Fruit fly (Drosophila melanogaster) ovary, adult (tissue): ENCODE results near the gene CG11885.

ENCODE experiments used
- CG17801 ChIP-seq: fragments of 200-800 bp; optimal IDR thresholded peaks from 2 replicates; lab custom pipeline; 2019; ENCODE audit warnings: missing biosample characterization, mild to moderate bottlenecking, missing genetic modification characterization, moderate library complexity; ENCODE audit not compliant: partially characterized antibody

CG11885 gene

dm6 chr2L:435311-435806, 14.1 kb upstream of the CG11885 start:
- peak; percentile 81 for TF ChIP-seq CG17801

dm6 chr2L:434439-434838, 13.2 kb upstream of the CG11885 start:
- TF ChIP-seq CG17801, result no peak

- peak; percentile 4 for TF ChIP-seq CG17801
Observed at dm6 chr2L:432119-432518, 10.9 kb upstream of the CG11885 start.

dm6 chr2L:431629-431984, 10.4 kb upstream of the CG11885 start:
- no peak for TF ChIP-seq CG17801

dm6 chr2L:430820-431628, 9.8 kb upstream of the CG11885 start, which contains the start of gene ex:
Gene ex (plus strand): TSS chr2L:431227.
- peak; percentile 81 for TF ChIP-seq CG17801

dm6 chr2L:429680-430484, 8.6 kb upstream of the CG11885 start:
- TF ChIP-seq CG17801, result no peak

dm6 chr2L:428380-428989, 7.2 kb upstream of the CG11885 start:
- no peak for TF ChIP-seq CG17801

dm6 chr2L:427338-428234, 6.3 kb upstream of the CG11885 start:
- no peak for TF ChIP-seq CG17801

- TF ChIP-seq CG17801, result no peak
Observed at dm6 chr2L:426449-426848, 5.2 kb upstream of the CG11885 start.

- no peak for TF ChIP-seq CG17801
Observed at dm6 chr2L:425491-425890, 4.2 kb upstream of the CG11885 start.

dm6 chr2L:423160-423559, 1.9 kb upstream of the CG11885 start:
- no peak for TF ChIP-seq CG17801

- TF ChIP-seq CG17801, result no peak
Observed at dm6 chr2L:422573-422972, 1.3 kb upstream of the CG11885 start, which contains the start of gene BBS8. Gene BBS8 (plus strand): TSS chr2L:422873.

- peak; percentile 87 for TF ChIP-seq CG17801
Observed at dm6 chr2L:419620-420184, 1.5 kb downstream of the CG11885 start, which contains the start of the genes CG13690 and RpLP1. Gene CG13690 (minus strand): TSS chr2L:419652. Gene RpLP1 (plus strand): TSS chr2L:419952.

- peak; percentile 73 for TF ChIP-seq CG17801
Observed at dm6 chr2L:414593-415399, 6.5 kb downstream of the CG11885 start, which contains the start of the genes AP-2alpha and ebi. Gene AP-2alpha (minus strand): TSS chr2L:414777. Gene ebi (plus strand): TSS chr2L:415067.
